Worm (Caenorhabditis elegans) whole organism, L3 larva: ENCODE measurements around the gene ZC513.3.

Experiments
- ama-1 ChIP-seq: fragments of 150-350 bp; optimal IDR thresholded peaks from 2 replicates; lab custom pipeline; 2018
- ceh-82 ChIP-seq: fragments of 150-350 bp; optimal IDR thresholded peaks from 2 replicates; lab custom pipeline; 2014; ENCODE audit warnings: missing biosample characterization, missing genetic modification characterization
- egl-27 ChIP-seq: sonication (generic microtip); optimal IDR thresholded peaks from 4 replicates; lab custom pipeline; 2017; ENCODE audit warnings: missing biosample characterization, missing genetic modification reagents, missing genetic modification characterization
- fos-1 ChIP-seq: fragments of 150-350 bp; optimal IDR thresholded peaks from 2 replicates; lab custom pipeline; 2014; ENCODE audit warnings: missing biosample characterization, missing genetic modification characterization
- pqm-1 ChIP-seq: fragments of 150-350 bp; optimal IDR thresholded peaks from 2 replicates; lab custom pipeline; 2017; ENCODE audit warnings: missing biosample characterization, missing genetic modification characterization, inconsistent platforms
- skn-1 ChIP-seq: fragments of 150-350 bp; optimal IDR thresholded peaks from 2 replicates; lab custom pipeline; 2014; ENCODE audit warnings: missing biosample characterization, missing genetic modification characterization
- snpc-4 ChIP-seq: fragments of 150-350 bp; optimal IDR thresholded peaks from 2 replicates; lab custom pipeline; 2014; ENCODE audit warnings: missing biosample characterization, missing genetic modification characterization

DNA sequence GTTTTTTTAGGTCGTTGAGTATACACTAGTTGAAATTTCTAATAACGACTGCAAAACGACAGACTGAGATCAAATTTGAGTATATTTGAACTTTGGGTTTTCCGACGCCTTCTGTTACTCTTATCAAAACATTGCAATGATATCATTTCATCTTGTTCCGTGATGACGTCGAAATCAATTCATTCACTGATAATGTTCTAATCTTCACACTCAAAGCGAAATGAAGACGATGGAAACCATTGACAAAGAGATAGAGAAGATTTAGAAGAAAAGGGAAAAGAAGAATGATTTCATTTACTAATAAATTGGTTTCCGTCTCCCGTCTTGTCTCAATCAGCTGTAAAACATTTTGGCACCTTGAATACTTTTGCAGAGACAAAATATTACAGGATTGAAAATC, 26.4 kb downstream of the ZC513.3 start:
- no peak for TF ChIP-seq ama-1 (lab: Kevin White, UChicago)
- no peak for TF ChIP-seq snpc-4 (tag; lab: Kevin White, UChicago)
- no peak for TF ChIP-seq fos-1
- TF ChIP-seq egl-27 (tag; lab: Kevin White, UChicago) = peak; percentile 39
- TF ChIP-seq ceh-82 = no peak
- TF ChIP-seq skn-1 (tag; lab: Kevin White, UChicago) = no peak
- no peak for TF ChIP-seq pqm-1 (tag; lab: Kevin White, UChicago)
